ENCODE assay signal across 7 worm cellular contexts in genomic region chrIII:13344538-13345136, ce11.
A peak's percentile ranks its signal among the peaks of the same experiment; 100 is the strongest.
TF ChIP-seq lines count a peak whose summit lies in the region.

acaa-2 (plus strand) TSS chrIII:13344937.

TF ChIP-seq in whole organism, L1 larva, 84 proteins besides CTCF, POLR2A, EP300 and RAD21 (continues in another document):
- TF ChIP-seq nhr-85 (tag; lab: Kevin White, UChicago) (peak; percentile 51), sox-4 (tag; optimal IDR thresholded peaks at IDR 0.05; lab: Kevin White, UChicago) (no peak), snu-23 (GFP tag; optimal IDR thresholded peaks at IDR 0.05; lab: Kevin White, UChicago) (peak; percentile 54), skn-1 (tag; optimal IDR thresholded peaks at IDR 0.05; lab: Kevin White, UChicago) (peak; percentile 81), ama-1 (optimal IDR thresholded peaks at IDR 0.05; lab: Kevin White, UChicago) (no peak), dsc-1 (tag; optimal IDR thresholded peaks at IDR 0.05; lab: Kevin White, UChicago) (no peak), lsy-2 (tag; optimal IDR thresholded peaks at IDR 0.05; lab: Kevin White, UChicago) (peak in 1 of 2 experiments; percentile 14), lin-14 (GFP tag; optimal IDR thresholded peaks at IDR 0.05; lab: Kevin White, UChicago) (peak; percentile 44), elt-3 (tag; optimal IDR thresholded peaks at IDR 0.05; lab: Kevin White, UChicago) (peak in 1 of 6 experiments; percentile 17), C04F5.9 (tag; optimal IDR thresholded peaks at IDR 0.05; lab: Kevin White, UChicago) (no peak), mep-1 (tag; optimal IDR thresholded peaks at IDR 0.05; lab: Kevin White, UChicago) (no peak), nhr-71 (tag; optimal IDR thresholded peaks at IDR 0.05; lab: Kevin White, UChicago) (peak; percentile 42), nhr-20 (tag; optimal IDR thresholded peaks at IDR 0.05; lab: Kevin White, UChicago) (peak; percentile 46)

TF ChIP-seq in whole organism, L2 larva, 48 proteins besides CTCF, POLR2A, EP300 and RAD21:
- peak; percentile 24 for TF ChIP-seq gmeb-1 (tag; optimal IDR thresholded peaks at IDR 0.05; lab: Kevin White, UChicago)
- TF ChIP-seq zag-1 (tag; optimal IDR thresholded peaks at IDR 0.05; lab: Kevin White, UChicago), result no peak
- TF ChIP-seq C34F6.9 (tag; optimal IDR thresholded peaks at IDR 0.05; lab: Kevin White, UChicago), result peak; percentile 42
- peak; percentile 13 for TF ChIP-seq nhr-25 (tag; optimal IDR thresholded peaks at IDR 0.05; lab: Kevin White, UChicago)
- peak; percentile 45 for TF ChIP-seq fos-1 (tag; optimal IDR thresholded peaks at IDR 0.05; lab: Kevin White, UChicago)
- TF ChIP-seq lsy-2 (tag; optimal IDR thresholded peaks at IDR 0.05; lab: Kevin White, UChicago), result peak in 1 of 2 experiments; percentile 43
- TF ChIP-seq crh-2 (tag; optimal IDR thresholded peaks at IDR 0.05; lab: Kevin White, UChicago), result peak; percentile 61
- peak; percentile 8 for TF ChIP-seq sma-3 (GFP tag; optimal IDR thresholded peaks at IDR 0.05; lab: Kevin White, UChicago)
- TF ChIP-seq ztf-4 (tag; optimal IDR thresholded peaks at IDR 0.05; lab: Kevin White, UChicago), result no peak
- TF ChIP-seq unc-55 (GFP tag; optimal IDR thresholded peaks at IDR 0.05; lab: Kevin White, UChicago), result peak; percentile 33

TF ChIP-seq in whole organism, L3 larva, 47 proteins besides CTCF, POLR2A, EP300 and RAD21:
- TF ChIP-seq skn-1 (tag; optimal IDR thresholded peaks at IDR 0.05; lab: Kevin White, UChicago) (peak; percentile 93), nhr-25 (tag; optimal IDR thresholded peaks at IDR 0.05; lab: Kevin White, UChicago) (peak; percentile 35), mdl-1 (tag; optimal IDR thresholded peaks at IDR 0.05; lab: Kevin White, UChicago) (no peak), lin-15B (tag; optimal IDR thresholded peaks at IDR 0.05; lab: Kevin White, UChicago) (peak; percentile 0), elt-2 (tag; optimal IDR thresholded peaks at IDR 0.05; lab: Kevin White, UChicago) (peak; percentile 56), ZK546.5 (tag; optimal IDR thresholded peaks at IDR 0.05; lab: Kevin White, UChicago) (no peak), hmg-11 (tag; optimal IDR thresholded peaks at IDR 0.05; lab: Kevin White, UChicago) (peak; percentile 34), ceh-16 (tag; optimal IDR thresholded peaks at IDR 0.05; lab: Kevin White, UChicago) (no peak), nfya-1 (tag; optimal IDR thresholded peaks at IDR 0.05; lab: Kevin White, UChicago; ENCODE audit: insufficient read depth) (peak; percentile 40)

TF ChIP-seq in whole organism, L4 larva, 104 proteins besides CTCF, POLR2A, EP300 and RAD21 (continues in another document):
- TF ChIP-seq lin-13 (GFP tag; optimal IDR thresholded peaks at IDR 0.05; lab: Kevin White, UChicago) (no peak), daf-16 (GFP tag; optimal IDR thresholded peaks at IDR 0.05; lab: Kevin White, UChicago) (no peak), daf-16 (tag; optimal IDR thresholded peaks at IDR 0.05; lab: Kevin White, UChicago) (peak; percentile 62), fos-1 (tag; optimal IDR thresholded peaks at IDR 0.05; lab: Kevin White, UChicago) (no peak), hlh-11 (tag; optimal IDR thresholded peaks at IDR 0.05; lab: Kevin White, UChicago) (peak; percentile 40), set-16 (GFP tag; IDR thresholded peaks at IDR 0.05; lab: Robert Waterston, UW) (no peak), lsy-2 (tag; optimal IDR thresholded peaks at IDR 0.05; lab: Kevin White, UChicago) (peak in 1 of 2 experiments; percentile 30), lin-1 (GFP tag; IDR thresholded peaks at IDR 0.05; lab: Robert Waterston, UW) (no peak), tra-1 (GFP tag; IDR thresholded peaks at IDR 0.05; lab: Robert Waterston, UW) (no peak), nhr-102 (tag; optimal IDR thresholded peaks at IDR 0.05; lab: Kevin White, UChicago) (no peak), dmd-6 (GFP tag; IDR thresholded peaks at IDR 0.05; lab: Robert Waterston, UW) (peak; percentile 40; the same call in 1 of the 2 replicates), snpc-1.2 (GFP tag; IDR thresholded peaks at IDR 0.05; lab: Robert Waterston, UW) (0 out of 2 replicates have a peak, but pooled peaks have one; percentile 36), Y48G9A.11 (GFP tag; IDR thresholded peaks at IDR 0.05; lab: Robert Waterston, UW) (no peak), nhr-6 (tag; optimal IDR thresholded peaks at IDR 0.05; lab: Kevin White, UChicago) (peak; percentile 29), ceh-28 (tag; optimal IDR thresholded peaks at IDR 0.05; lab: Kevin White, UChicago) (no peak), nhr-111 (GFP tag; optimal IDR thresholded peaks at IDR 0.05; lab: Kevin White, UChicago) (no peak)

TF ChIP-seq in whole organism, late embryonic, 69 proteins besides CTCF, POLR2A, EP300 and RAD21:
- TF ChIP-seq syd-9 (tag; optimal IDR thresholded peaks at IDR 0.05; lab: Kevin White, UChicago) (no peak), ceh-22 (tag; optimal IDR thresholded peaks at IDR 0.05; lab: Kevin White, UChicago) (no peak), sdc-2 (tag; optimal IDR thresholded peaks at IDR 0.05; lab: Kevin White, UChicago) (no peak), pqm-1 (tag; optimal IDR thresholded peaks at IDR 0.05; lab: Kevin White, UChicago) (no peak), lin-11 (tag; optimal IDR thresholded peaks at IDR 0.05; lab: Kevin White, UChicago) (no peak), ceh-45 (GFP tag; IDR thresholded peaks at IDR 0.05; lab: Robert Waterston, UW) (no peak), K09A11.1 (tag; optimal IDR thresholded peaks at IDR 0.05; lab: Kevin White, UChicago; ENCODE audit: insufficient read depth) (no peak), elt-2 (tag; optimal IDR thresholded peaks at IDR 0.05; lab: Kevin White, UChicago) (peak; percentile 49), pha-2 (tag; optimal IDR thresholded peaks at IDR 0.05; lab: Kevin White, UChicago) (no peak), dve-1 (tag; optimal IDR thresholded peaks at IDR 0.05; lab: Kevin White, UChicago) (peak; percentile 11), ztf-16 (tag; optimal IDR thresholded peaks at IDR 0.05; lab: Kevin White, UChicago) (no peak)

TF ChIP-seq in whole organism, mixed stage, embryonic, 35 proteins besides CTCF, POLR2A, EP300 and RAD21:
- TF ChIP-seq nhr-237 (tag; optimal IDR thresholded peaks at IDR 0.05; lab: Kevin White, UChicago) (peak; percentile 5), lin-13 (tag; optimal IDR thresholded peaks at IDR 0.05; lab: Kevin White, UChicago) (no peak), nhr-28 (tag; optimal IDR thresholded peaks at IDR 0.05; lab: Kevin White, UChicago) (peak; percentile 16)

TF ChIP-seq in whole organism, young adult, 124 proteins besides CTCF, POLR2A, EP300 and RAD21:
- TF ChIP-seq sptf-2 (GFP tag; optimal IDR thresholded peaks at IDR 0.05; lab: Kevin White, UChicago) (no peak), nhr-80 (tag; optimal IDR thresholded peaks at IDR 0.05; lab: Kevin White, UChicago) (peak; percentile 37), tlf-1 (GFP tag; optimal IDR thresholded peaks at IDR 0.05; lab: Kevin White, UChicago) (no peak), hmg-1.2 (GFP tag; IDR thresholded peaks at IDR 0.05; lab: Robert Waterston, UW) (peak; percentile 26; the same call in 1 of the 2 replicates), snpc-3.4 (tag; optimal IDR thresholded peaks at IDR 0.05; lab: Kevin White, UChicago) (peak; percentile 41), pbrm-1 (GFP tag; IDR thresholded peaks at IDR 0.05; lab: Robert Waterston, UW) (peak; percentile 9; the same call in 1 of the 2 replicates), snpc-4 (GFP tag; optimal IDR thresholded peaks at IDR 0.05; lab: Kevin White, UChicago) (no peak), snpc-4 (tag; optimal IDR thresholded peaks at IDR 0.05; lab: Kevin White, UChicago) (peak in 2 of 4 experiments; percentile 13 to 18), F55B11.4 (tag; optimal IDR thresholded peaks at IDR 0.05; lab: Kevin White, UChicago; ENCODE audit: borderline replicate concordance, insufficient read depth) (no peak), cebp-2 (GFP tag; IDR thresholded peaks at IDR 0.05; lab: Robert Waterston, UW) (0 out of 2 replicates have a peak, but pooled peaks have one; percentile 18), B0019.2 (GFP tag; conservative IDR thresholded peaks at IDR 0.05; lab: Robert Waterston, UW) (no peak), ztf-18 (tag; optimal IDR thresholded peaks at IDR 0.05; lab: Kevin White, UChicago) (peak; percentile 30), B0261.1 (tag; optimal IDR thresholded peaks at IDR 0.05; lab: Kevin White, UChicago) (no peak), efl-1 (GFP tag; optimal IDR thresholded peaks at IDR 0.05; lab: Kevin White, UChicago) (peak; percentile 54), cebp-1 (GFP tag; IDR thresholded peaks at IDR 0.05; lab: Robert Waterston, UW) (no peak), cebp-1 (tag; optimal IDR thresholded peaks at IDR 0.05; lab: Kevin White, UChicago) (peak; percentile 15), sdz-38 (tag; optimal IDR thresholded peaks at IDR 0.05; lab: Kevin White, UChicago) (no peak), attf-5 (GFP tag; optimal IDR thresholded peaks at IDR 0.05; lab: Kevin White, UChicago) (peak; percentile 35), madf-6 (GFP tag; IDR thresholded peaks at IDR 0.05; lab: Robert Waterston, UW) (peak; percentile 61; the same call in 1 of the 2 replicates), lin-40 (tag; optimal IDR thresholded peaks at IDR 0.05; lab: Kevin White, UChicago) (peak; percentile 12), lsl-1 (GFP tag; optimal IDR thresholded peaks at IDR 0.05; lab: Kevin White, UChicago) (peak; percentile 24), ceh-40 (GFP tag; IDR thresholded peaks at IDR 0.05; lab: Robert Waterston, UW) (0 out of 2 replicates have a peak, but pooled peaks have one; percentile 7), F49E8.2 (tag; optimal IDR thresholded peaks at IDR 0.05; lab: Kevin White, UChicago; ENCODE audit: insufficient read depth) (peak; percentile 24)
